Fruit fly (Drosophila melanogaster): ENCODE measurements around the gene Zif.

The Zif gene

DNA sequence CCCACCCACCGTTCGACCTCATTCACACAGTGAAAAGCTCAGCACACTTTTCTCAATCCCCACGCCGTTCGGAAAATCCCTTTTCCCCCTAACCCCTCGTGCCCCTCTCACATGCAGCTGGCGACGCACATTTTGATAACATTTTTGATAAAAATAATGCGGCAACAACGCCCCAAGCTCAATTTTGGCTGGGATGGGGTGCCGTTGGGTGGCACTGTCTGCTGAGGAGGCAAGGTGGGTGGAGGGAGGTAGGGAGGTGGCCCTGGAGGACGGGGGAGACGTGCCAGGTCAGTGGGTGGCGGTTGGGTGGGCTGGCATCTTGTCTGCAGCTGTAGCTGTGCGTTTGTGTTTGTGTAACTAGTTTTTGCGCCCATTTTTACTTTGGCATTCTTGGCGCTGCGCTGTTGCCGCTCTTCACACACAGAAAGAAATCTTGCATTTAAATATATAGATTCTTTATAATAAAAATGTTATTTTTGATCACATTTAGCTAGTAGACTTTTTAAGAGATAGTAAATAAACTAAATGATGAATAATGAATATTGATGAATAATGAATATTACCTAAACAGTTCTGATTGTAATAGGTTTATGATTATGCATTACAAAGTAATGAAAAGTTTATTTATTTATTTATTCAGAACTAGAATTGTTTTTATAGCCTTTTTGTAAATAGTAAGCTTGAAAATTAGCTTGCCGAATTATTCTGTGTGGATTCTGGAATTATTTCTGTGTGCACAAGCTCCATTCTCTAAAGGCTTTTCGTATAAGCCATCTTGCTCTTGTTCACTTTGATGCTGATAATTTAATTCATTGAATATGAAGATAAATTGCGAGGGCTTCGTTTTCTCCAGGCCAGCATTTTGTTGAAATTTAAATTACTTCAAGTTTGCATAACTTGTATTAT lies 42.2 kb upstream of the Zif start (continued):
- TF ChIP-seq Eip75B (GFP tag; optimal IDR thresholded peaks at IDR 0.05), result no peak
- TF ChIP-seq dsx (GFP tag; optimal IDR thresholded peaks at IDR 0.05; ENCODE audit: poor library complexity, severe bottlenecking), result peak; percentile 8
- TF ChIP-seq fd85E (GFP tag; optimal IDR thresholded peaks at IDR 0.05), result no peak
- no peak for TF ChIP-seq Eip93F (GFP tag; optimal IDR thresholded peaks at IDR 0.05)
- TF ChIP-seq acj6 (GFP tag; optimal IDR thresholded peaks at IDR 0.05), result peak; percentile 31
- TF ChIP-seq Sox15 (GFP tag; optimal IDR thresholded peaks at IDR 0.05), result no peak
- TF ChIP-seq OdsH (GFP tag; optimal IDR thresholded peaks at IDR 0.05), result peak; percentile 39
- TF ChIP-seq CG32006 (GFP tag; optimal IDR thresholded peaks at IDR 0.05), result peak; percentile 62
- no peak for TF ChIP-seq CG4318 (GFP tag; optimal IDR thresholded peaks at IDR 0.05)
- no peak for TF ChIP-seq CG6163 (GFP tag; IDR thresholded peaks at IDR 0.05)
- no peak for TF ChIP-seq topi (GFP tag; optimal IDR thresholded peaks at IDR 0.05)
- no peak for TF ChIP-seq esn (GFP tag; optimal IDR thresholded peaks at IDR 0.05)
- no peak for TF ChIP-seq fd59A (GFP tag; optimal IDR thresholded peaks at IDR 0.05)
- TF ChIP-seq Sox14 (GFP tag; optimal IDR thresholded peaks at IDR 0.05), result no peak
- no peak for TF ChIP-seq CG16779 (tag; optimal IDR thresholded peaks at IDR 0.05)
- no peak for TF ChIP-seq CG31627 (GFP tag; optimal IDR thresholded peaks at IDR 0.05)
- TF ChIP-seq CG3032 (tag; optimal IDR thresholded peaks at IDR 0.05), result no peak
- peak; percentile 9 for TF ChIP-seq Hr4 (GFP tag; optimal IDR thresholded peaks at IDR 0.05)
- no peak for TF ChIP-seq CG11294 (GFP tag; IDR thresholded peaks at IDR 0.05)
- TF ChIP-seq CG3919 (GFP tag; optimal IDR thresholded peaks at IDR 0.05), result peak; percentile 10
- no peak for TF ChIP-seq CG34406 (GFP tag; optimal IDR thresholded peaks at IDR 0.05)
- no peak for TF ChIP-seq CG9139 (GFP tag; optimal IDR thresholded peaks at IDR 0.05)
- TF ChIP-seq CG8319 (GFP tag; optimal IDR thresholded peaks at IDR 0.05), result no peak
- TF ChIP-seq salr (GFP tag; optimal IDR thresholded peaks at IDR 0.05), result peak in 1 of 2 experiments; percentile 25
- no peak for TF ChIP-seq Hr39 (GFP tag; optimal IDR thresholded peaks at IDR 0.05)
- TF ChIP-seq Eip78C (GFP tag), result peak; percentile 53
- TF ChIP-seq fkh (GFP tag; optimal IDR thresholded peaks at IDR 0.05), result no peak
- TF ChIP-seq CG10669 (GFP tag; optimal IDR thresholded peaks at IDR 0.05), result no peak
- TF ChIP-seq CG6808 (GFP tag; optimal IDR thresholded peaks at IDR 0.05), result no peak
- no peak for TF ChIP-seq spab (GFP tag; optimal IDR thresholded peaks at IDR 0.05)
- no peak for TF ChIP-seq Smox (GFP tag; optimal IDR thresholded peaks at IDR 0.05)
- no peak for TF ChIP-seq Gug (GFP tag; IDR thresholded peaks at IDR 0.05)
- no peak for TF ChIP-seq Ets21C (GFP tag; optimal IDR thresholded peaks at IDR 0.05)
- TF ChIP-seq net (GFP tag; optimal IDR thresholded peaks at IDR 0.05), result peak; percentile 19
- no peak for TF ChIP-seq CG11762 (GFP tag; optimal IDR thresholded peaks at IDR 0.05; ENCODE audit: insufficient read depth)
- TF ChIP-seq CG8119 (GFP tag; IDR thresholded peaks at IDR 0.05), result 0 out of 3 replicates have a peak, but pooled peaks have one; percentile 19
- TF ChIP-seq vri (GFP tag; optimal IDR thresholded peaks at IDR 0.05), result no peak
- no peak for TF ChIP-seq lz (GFP tag; optimal IDR thresholded peaks at IDR 0.05)
- TF ChIP-seq cyc (GFP tag; optimal IDR thresholded peaks at IDR 0.05), result no peak
- TF ChIP-seq Lpt (GFP tag; optimal IDR thresholded peaks at IDR 0.05), result peak; percentile 25
- no peak for TF ChIP-seq Hr38 (GFP tag; optimal IDR thresholded peaks at IDR 0.05)
- TF ChIP-seq pdm3 (GFP tag; optimal IDR thresholded peaks at IDR 0.05), result no peak
- peak; percentile 47; the same call in 1 of the 2 replicates for TF ChIP-seq CG15336 (GFP tag; IDR thresholded peaks at IDR 0.05)
- TF ChIP-seq CG11902 (GFP tag; optimal IDR thresholded peaks at IDR 0.05), result no peak
- TF ChIP-seq CG8632 (GFP tag; optimal IDR thresholded peaks at IDR 0.05), result no peak

Measured in whole organism, prepupa.